Worm (Caenorhabditis elegans) whole organism, L2 larva: Measurements from ENCODE around the gene jbts-14.
A peak's percentile ranks its signal among the peaks of the same experiment; 100 is the strongest.

ENCODE experiments used
- C34F6.9 ChIP-seq: fragments of 150-350 bp; optimal IDR thresholded peaks from 2 replicates; lab custom pipeline; 2014; ENCODE audit warnings: missing biosample characterization, missing genetic modification characterization
- F13H6.1 ChIP-seq: sonication (generic microtip); optimal IDR thresholded peaks from 2 replicates; lab custom pipeline; 2016; ENCODE audit warnings: missing genetic modification characterization, missing compliant biosample characterization
- R02D3.7 ChIP-seq: fragments of 150-350 bp; optimal IDR thresholded peaks from 2 replicates; lab custom pipeline; 2014; ENCODE audit warnings: missing biosample characterization, missing genetic modification characterization
- Y55F3AM.14 ChIP-seq: fragments of 200-800 bp; sonication (Bioruptor generic); optimal IDR thresholded peaks from 2 replicates; lab custom pipeline; 2018; ENCODE audit warnings: mild to moderate bottlenecking, missing genetic modification characterization, missing compliant biosample characterization
- ZK546.5 ChIP-seq: sonication (generic microtip); optimal IDR thresholded peaks from 2 replicates; lab custom pipeline; 2017; ENCODE audit warnings: missing biosample characterization, missing genetic modification characterization
- alr-1 ChIP-seq: fragments of 150-350 bp; optimal IDR thresholded peaks from 2 replicates; lab custom pipeline; 2014; ENCODE audit warnings: missing biosample characterization, missing genetic modification characterization
- ama-1 ChIP-seq: fragments of 150-350 bp; optimal IDR thresholded peaks from 2 replicates; lab custom pipeline; 2018; ENCODE audit warnings: inconsistent platforms
- blmp-1 ChIP-seq: sonication (generic microtip); optimal IDR thresholded peaks from 2 replicates; lab custom pipeline; 2017; ENCODE audit warnings: missing genetic modification characterization, mild to moderate bottlenecking, missing compliant biosample characterization, antibody characterized with exemption, moderate library complexity; ENCODE audit not compliant: insufficient read depth
- ceh-16 ChIP-seq: fragments of 150-350 bp; optimal IDR thresholded peaks from 2 replicates; lab custom pipeline; 2014; ENCODE audit warnings: missing biosample characterization, missing genetic modification characterization
- ceh-82 ChIP-seq: fragments of 150-350 bp; optimal IDR thresholded peaks from 2 replicates; lab custom pipeline; 2014; ENCODE audit warnings: missing biosample characterization, missing genetic modification characterization
- crh-2 ChIP-seq: sonication (generic microtip); optimal IDR thresholded peaks from 2 replicates; lab custom pipeline; 2017; ENCODE audit warnings: missing biosample characterization, missing genetic modification characterization
- dmd-4 ChIP-seq: sonication (generic microtip); optimal IDR thresholded peaks from 2 replicates; lab custom pipeline; 2017; ENCODE audit warnings: missing biosample characterization, missing genetic modification characterization
- egl-27 ChIP-seq: sonication (generic microtip); optimal IDR thresholded peaks from 3 replicates; lab custom pipeline; 2017; ENCODE audit warnings: missing biosample characterization, missing genetic modification reagents, missing genetic modification characterization
- elt-1 ChIP-seq: fragments of 150-350 bp; optimal IDR thresholded peaks from 2 replicates; lab custom pipeline; 2014; ENCODE audit warnings: missing biosample characterization, missing genetic modification characterization
- fos-1 ChIP-seq: fragments of 150-350 bp; optimal IDR thresholded peaks from 2 replicates; lab custom pipeline; 2014; ENCODE audit warnings: missing biosample characterization, missing genetic modification characterization
- lin-11 ChIP-seq: fragments of 150-350 bp; sonication (generic microtip); optimal IDR thresholded peaks from 2 replicates; lab custom pipeline; 2014; ENCODE audit warnings: missing biosample characterization, missing genetic modification characterization, inconsistent platforms, mixed read lengths
- lin-13 ChIP-seq: fragments of 150-350 bp; optimal IDR thresholded peaks from 2 replicates; lab custom pipeline; 2014; ENCODE audit warnings: missing biosample characterization, missing genetic modification reagents, missing genetic modification characterization
- lin-39 ChIP-seq: fragments of 150-350 bp; optimal IDR thresholded peaks from 2 replicates; lab custom pipeline; 2014; ENCODE audit warnings: missing biosample characterization, missing genetic modification reagents, missing genetic modification characterization
- lsy-2 ChIP-seq, 2 experiments: fragments of 150-350 bp in 1 of 2; sonication (generic microtip) in 1 of 2; optimal IDR thresholded peaks; 2 replicates each; lab custom pipeline; 2014 to 2017; ENCODE audit warnings: missing biosample characterization in 2 of 2, missing genetic modification characterization in 2 of 2
- mab-5 ChIP-seq: fragments of 150-350 bp; optimal IDR thresholded peaks from 2 replicates; lab custom pipeline; 2014; ENCODE audit warnings: missing biosample characterization, missing genetic modification characterization
- mbf-1 ChIP-seq: sonication (generic microtip); optimal IDR thresholded peaks from 2 replicates; lab custom pipeline; 2017; ENCODE audit warnings: missing biosample characterization, missing genetic modification characterization
- mdl-1 ChIP-seq, 2 experiments: fragments of 150-350 bp in 1 of 2; sonication (generic microtip) in 1 of 2; optimal IDR thresholded peaks; 2 replicates each; lab custom pipeline; 2017; ENCODE audit warnings: missing biosample characterization in 2 of 2, missing genetic modification characterization in 2 of 2
- nhr-10 ChIP-seq: sonication (generic microtip); optimal IDR thresholded peaks from 2 replicates; lab custom pipeline; 2017; ENCODE audit warnings: missing biosample characterization, missing genetic modification characterization
- nhr-11 ChIP-seq: fragments of 150-350 bp; optimal IDR thresholded peaks from 2 replicates; lab custom pipeline; 2014; ENCODE audit warnings: missing biosample characterization, missing genetic modification characterization
- nhr-12 ChIP-seq: fragments of 150-350 bp; optimal IDR thresholded peaks from 2 replicates; lab custom pipeline; 2014; ENCODE audit warnings: missing biosample characterization, missing genetic modification characterization
- nhr-129 ChIP-seq: fragments of 150-350 bp; optimal IDR thresholded peaks from 2 replicates; lab custom pipeline; 2014; ENCODE audit warnings: missing biosample characterization, missing genetic modification characterization
- nhr-21 ChIP-seq: fragments of 150-350 bp; optimal IDR thresholded peaks from 2 replicates; lab custom pipeline; 2014; ENCODE audit warnings: missing biosample characterization, missing genetic modification characterization
- nhr-23 ChIP-seq: fragments of 150-350 bp; optimal IDR thresholded peaks from 2 replicates; lab custom pipeline; 2014; ENCODE audit warnings: missing biosample characterization, missing genetic modification reagents, missing genetic modification characterization
- nhr-237 ChIP-seq: fragments of 150-350 bp; optimal IDR thresholded peaks from 2 replicates; lab custom pipeline; 2014; ENCODE audit warnings: missing biosample characterization, missing genetic modification characterization
- nhr-25 ChIP-seq: fragments of 150-350 bp; sonication (generic microtip); optimal IDR thresholded peaks from 3 replicates; lab custom pipeline; 2014; ENCODE audit warnings: missing biosample characterization, missing genetic modification characterization
- nhr-6 ChIP-seq: fragments of 150-350 bp; optimal IDR thresholded peaks from 2 replicates; lab custom pipeline; 2014; ENCODE audit warnings: missing biosample characterization, missing genetic modification characterization
- nhr-77 ChIP-seq: fragments of 150-350 bp; optimal IDR thresholded peaks from 2 replicates; lab custom pipeline; 2014; ENCODE audit warnings: missing biosample characterization, missing genetic modification characterization
- sem-4 ChIP-seq: fragments of 150-350 bp; optimal IDR thresholded peaks from 2 replicates; lab custom pipeline; 2014; ENCODE audit warnings: missing biosample characterization, missing genetic modification reagents, missing genetic modification characterization
- skn-1 ChIP-seq: sonication (generic microtip); optimal IDR thresholded peaks from 2 replicates; lab custom pipeline; 2017; ENCODE audit warnings: missing biosample characterization, missing genetic modification characterization
- sma-3 ChIP-seq: sonication (generic microtip); optimal IDR thresholded peaks from 2 replicates; lab custom pipeline; 2016; ENCODE audit warnings: missing genetic modification reagents, missing genetic modification characterization, missing compliant biosample characterization
- sma-9 ChIP-seq, 2 experiments: fragments of 150-350 bp in 1 of 2; sonication (generic microtip) in 1 of 2; optimal IDR thresholded peaks; 2 replicates each; lab custom pipeline; 2014 to 2016; ENCODE audit warnings: missing genetic modification characterization in 2 of 2, mild to moderate bottlenecking in 1 of 2, missing biosample characterization in 1 of 2, missing compliant biosample characterization in 1 of 2, missing genetic modification reagents in 1 of 2, moderate library complexity in 1 of 2
- snpc-4 ChIP-seq: fragments of 150-350 bp; optimal IDR thresholded peaks from 2 replicates; lab custom pipeline; 2014; ENCODE audit warnings: missing biosample characterization, missing genetic modification characterization
- unc-39 ChIP-seq: fragments of 150-350 bp; optimal IDR thresholded peaks from 2 replicates; lab custom pipeline; 2014; ENCODE audit warnings: missing biosample characterization, missing genetic modification characterization
- unc-55 ChIP-seq: fragments of 150-350 bp; sonication (generic microtip); optimal IDR thresholded peaks from 3 replicates; lab custom pipeline; 2014; ENCODE audit warnings: missing biosample characterization, missing genetic modification reagents, missing genetic modification characterization
- unc-62 ChIP-seq: fragments of 150-350 bp; optimal IDR thresholded peaks from 2 replicates; lab custom pipeline; 2014; ENCODE audit warnings: missing biosample characterization, missing genetic modification reagents, missing genetic modification characterization
- zag-1 ChIP-seq: fragments of 150-350 bp; optimal IDR thresholded peaks from 2 replicates; lab custom pipeline; 2014; ENCODE audit warnings: missing biosample characterization, missing genetic modification characterization
- ztf-1 ChIP-seq: fragments of 200-800 bp; sonication (Bioruptor generic); conservative IDR thresholded peaks from 2 replicates; pipeline ENCODE4 v1.3.6; 2022; ENCODE audit warnings: missing genetic modification characterization, missing compliant biosample characterization
- ztf-11 ChIP-seq: sonication (generic microtip); optimal IDR thresholded peaks from 2 replicates; lab custom pipeline; 2017; ENCODE audit warnings: missing biosample characterization, missing genetic modification characterization
- ztf-4 ChIP-seq: fragments of 150-350 bp; optimal IDR thresholded peaks from 2 replicates; lab custom pipeline; 2014; ENCODE audit warnings: missing biosample characterization, missing genetic modification characterization

jbts-14 gene

DNA sequence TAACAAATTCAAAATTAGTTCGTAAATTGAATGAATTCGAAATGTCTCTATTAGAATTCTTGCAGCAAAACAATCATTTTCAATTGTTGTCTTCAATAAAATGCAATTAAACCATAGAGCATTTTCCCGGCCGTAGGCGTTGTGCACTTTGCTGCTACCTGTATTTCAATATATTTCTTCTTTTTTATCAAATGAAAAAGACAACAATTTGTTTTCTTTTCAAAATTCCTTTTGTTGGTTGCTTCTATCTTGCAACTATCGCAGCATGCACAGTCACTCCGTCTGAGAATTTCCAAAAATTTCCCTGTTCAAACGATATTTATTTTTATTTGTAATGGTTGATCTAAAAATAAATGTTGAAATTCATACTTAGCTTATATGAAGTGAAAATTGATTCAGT lies 29.0 kb upstream of the jbts-14 start:
- TF ChIP-seq F13H6.1 (no peak), zag-1 (tag; lab: Kevin White, UChicago) (no peak), lin-13 (GFP tag; lab: Kevin White, UChicago) (no peak), mab-5 (tag; lab: Kevin White, UChicago) (no peak), blmp-1 (tag; lab: Kevin White, UChicago) (no peak), lin-11 (tag; lab: Kevin White, UChicago) (no peak)

DNA sequence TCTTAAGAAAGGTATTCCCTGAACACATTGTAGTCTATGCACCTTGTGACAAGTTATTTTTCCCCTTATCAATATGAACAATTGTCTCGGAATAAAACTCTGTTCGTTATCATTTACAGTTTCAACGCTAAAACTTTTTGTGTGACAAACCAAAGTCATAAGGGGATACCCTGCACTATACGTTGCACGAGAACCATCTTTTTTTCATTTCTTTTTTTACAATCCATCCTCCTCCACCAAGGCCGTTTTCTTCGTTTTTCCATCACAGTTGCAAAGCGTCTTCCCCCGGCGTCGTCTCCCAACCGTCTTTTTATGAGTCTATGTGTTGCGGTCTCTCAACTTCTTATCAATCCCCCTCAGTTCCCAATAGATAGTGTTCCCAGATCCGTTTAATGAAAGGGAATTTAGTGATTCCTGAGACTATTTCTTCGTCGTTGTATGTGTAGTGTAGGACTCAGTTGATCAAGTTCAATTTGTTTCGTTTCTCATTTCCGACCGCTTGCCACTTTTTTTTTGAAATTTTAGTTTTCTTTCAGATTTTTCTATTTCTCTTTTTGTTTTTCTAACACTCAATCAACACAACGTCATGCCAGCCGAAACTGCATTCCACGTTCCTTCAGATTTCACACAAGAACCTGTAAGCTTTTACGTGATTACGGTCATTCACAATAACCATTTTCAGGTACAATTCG lies 27.9 kb upstream of the jbts-14 start:
- no peak for TF ChIP-seq ceh-16 (tag; lab: Kevin White, UChicago)
- no peak for TF ChIP-seq ama-1 (lab: Kevin White, UChicago)
- no peak for TF ChIP-seq mab-5 (tag; lab: Kevin White, UChicago)
- TF ChIP-seq unc-62 (GFP tag; lab: Kevin White, UChicago), result no peak
- no peak for TF ChIP-seq nhr-77 (tag; lab: Kevin White, UChicago)
- TF ChIP-seq unc-55, result no peak
- no peak for TF ChIP-seq ztf-1 (GFP tag; lab: Robert Waterston, UW)
- TF ChIP-seq Y55F3AM.14 (GFP tag; lab: Kevin White, UChicago), result no peak
- TF ChIP-seq alr-1 (tag; lab: Kevin White, UChicago), result no peak
- TF ChIP-seq nhr-12 (tag; lab: Kevin White, UChicago), result no peak
- peak; percentile 53 for TF ChIP-seq nhr-129
- no peak for TF ChIP-seq lsy-2 (tag; optimal IDR thresholded peaks at IDR 0.05; lab: Kevin White, UChicago)
- TF ChIP-seq elt-1, result no peak
- TF ChIP-seq nhr-6 (tag; lab: Kevin White, UChicago), result peak; percentile 6
- TF ChIP-seq zag-1 (tag; lab: Kevin White, UChicago), result no peak
- TF ChIP-seq ZK546.5, result no peak
- TF ChIP-seq R02D3.7 (tag; lab: Kevin White, UChicago), result no peak
- TF ChIP-seq dmd-4 (tag; lab: Kevin White, UChicago), result no peak
- no peak for TF ChIP-seq nhr-10 (tag; lab: Kevin White, UChicago)
- peak in 1 of 2 experiments; percentile 4 for TF ChIP-seq mdl-1 (tag; optimal IDR thresholded peaks at IDR 0.05; lab: Kevin White, UChicago)
- TF ChIP-seq nhr-25 (tag; lab: Kevin White, UChicago), result peak; percentile 37
- peak; percentile 58 for TF ChIP-seq crh-2 (tag; lab: Kevin White, UChicago)
- peak; percentile 43 for TF ChIP-seq nhr-21 (tag; lab: Kevin White, UChicago)
- no peak for TF ChIP-seq mbf-1 (tag; lab: Kevin White, UChicago)
- TF ChIP-seq skn-1, result no peak
- TF ChIP-seq nhr-237 (tag; lab: Kevin White, UChicago), result no peak
- no peak for TF ChIP-seq unc-39 (tag; lab: Kevin White, UChicago)
- no peak for TF ChIP-seq sem-4 (tag; lab: Kevin White, UChicago)
- TF ChIP-seq ceh-82, result no peak
- no peak for TF ChIP-seq ztf-11 (tag; lab: Kevin White, UChicago)
- TF ChIP-seq blmp-1 (tag; lab: Kevin White, UChicago), result peak; percentile 27
- TF ChIP-seq ztf-4 (tag; lab: Kevin White, UChicago), result no peak
- no peak for TF ChIP-seq nhr-23 (tag; lab: Kevin White, UChicago)
- TF ChIP-seq fos-1 (tag; lab: Kevin White, UChicago), result peak; percentile 83
- no peak for TF ChIP-seq lin-13 (GFP tag; lab: Kevin White, UChicago)
- TF ChIP-seq egl-27 (tag; lab: Kevin White, UChicago), result no peak
- TF ChIP-seq nhr-11 (tag; lab: Kevin White, UChicago), result no peak
- TF ChIP-seq lin-39, result no peak
- peak; percentile 64 for TF ChIP-seq sma-3 (GFP tag; lab: Kevin White, UChicago)
- no peak for TF ChIP-seq C34F6.9 (tag; lab: Kevin White, UChicago)
- peak; percentile 96 for TF ChIP-seq sma-9 (GFP tag; optimal IDR thresholded peaks at IDR 0.05; lab: Kevin White, UChicago)
- no peak for TF ChIP-seq sma-9 (tag; optimal IDR thresholded peaks at IDR 0.05; lab: Kevin White, UChicago)
- no peak for TF ChIP-seq snpc-4 (tag; lab: Kevin White, UChicago)
- TF ChIP-seq F13H6.1, result no peak
